Fruit fly (Drosophila melanogaster) whole organism, prepupa: Measurements from ENCODE around the gene CG8833.

Experiments used
- Blimp-1 ChIP-seq: fragments of 200-800 bp; sonication (Bioruptor generic); optimal IDR thresholded peaks from 3 replicates; lab custom pipeline; 2017; ENCODE audit warnings: missing biosample characterization, missing genetic modification characterization, mild to moderate bottlenecking, moderate library complexity, missing genetic modification reagents
- CG10669 ChIP-seq: fragments of 200-800 bp; sonication (Bioruptor generic); optimal IDR thresholded peaks from 3 replicates; lab custom pipeline; 2018; ENCODE audit warnings: missing biosample characterization, mild to moderate bottlenecking, missing genetic modification characterization, moderate library complexity
- CG11762 ChIP-seq: fragments of 200-800 bp; sonication (Bioruptor generic); optimal IDR thresholded peaks from 3 replicates; lab custom pipeline; 2016; ENCODE audit warnings: missing biosample characterization, missing genetic modification characterization; ENCODE audit not compliant: insufficient read depth
- CG11902 ChIP-seq: fragments of 200-800 bp; sonication (Bioruptor generic); optimal IDR thresholded peaks from 3 replicates; lab custom pipeline; 2016; ENCODE audit warnings: missing biosample characterization, missing genetic modification characterization
- CG1621 ChIP-seq: fragments of 200-800 bp; sonication (Bioruptor generic); optimal IDR thresholded peaks from 3 replicates; lab custom pipeline; 2018; ENCODE audit warnings: missing biosample characterization, mild to moderate bottlenecking, missing genetic modification characterization
- CG16779 ChIP-seq: fragments of 200-800 bp; sonication (Bioruptor generic); optimal IDR thresholded peaks from 3 replicates; lab custom pipeline; 2017; ENCODE audit warnings: missing biosample characterization, mild to moderate bottlenecking, missing genetic modification characterization
- CG3032 ChIP-seq: fragments of 200-800 bp; optimal IDR thresholded peaks from 2 replicates; lab custom pipeline; 2019; ENCODE audit warnings: missing biosample characterization, mild to moderate bottlenecking, missing genetic modification characterization, moderate library complexity
- CG32006 ChIP-seq: fragments of 200-800 bp; sonication (Bioruptor generic); optimal IDR thresholded peaks from 3 replicates; lab custom pipeline; 2017; ENCODE audit warnings: missing biosample characterization, mild to moderate bottlenecking, missing genetic modification characterization
- CG34406 ChIP-seq: fragments of 200-800 bp; sonication (Bioruptor generic); optimal IDR thresholded peaks from 3 replicates; lab custom pipeline; 2016; ENCODE audit warnings: missing biosample characterization, missing genetic modification characterization
- CG3919 ChIP-seq: fragments of 200-800 bp; sonication (Bioruptor generic); optimal IDR thresholded peaks from 3 replicates; lab custom pipeline; 2016; ENCODE audit warnings: missing biosample characterization, missing genetic modification characterization
- CG6163 ChIP-seq: fragments of 200-800 bp; sonication (Bioruptor generic); IDR thresholded peaks from 3 replicates; pipeline ENCODE4 v1.3.6; 2022; ENCODE audit warnings: missing biosample characterization, missing genetic modification characterization
- CG6276 ChIP-seq: fragments of 200-800 bp; sonication (Bioruptor generic); optimal IDR thresholded peaks from 2 replicates; lab custom pipeline; 2017; ENCODE audit warnings: missing biosample characterization, mild to moderate bottlenecking, missing genetic modification characterization
- CG8319 ChIP-seq: fragments of 200-800 bp; sonication (Bioruptor generic); optimal IDR thresholded peaks from 3 replicates; lab custom pipeline; 2016; ENCODE audit warnings: missing biosample characterization, missing genetic modification characterization
- CG8632 ChIP-seq: fragments of 200-800 bp; sonication (Bioruptor generic); optimal IDR thresholded peaks from 3 replicates; lab custom pipeline; 2016; ENCODE audit warnings: missing biosample characterization, missing genetic modification characterization
- CG9139 ChIP-seq: fragments of 200-800 bp; sonication (Bioruptor generic); optimal IDR thresholded peaks from 3 replicates; lab custom pipeline; 2017; ENCODE audit warnings: missing biosample characterization, mild to moderate bottlenecking, missing genetic modification characterization
- Eip75B ChIP-seq: fragments of 200-800 bp; sonication (Bioruptor generic); optimal IDR thresholded peaks from 3 replicates; lab custom pipeline; 2016; ENCODE audit warnings: missing biosample characterization, missing genetic modification characterization
- Eip78C ChIP-seq: fragments of 200-800 bp; sonication (Bioruptor generic); peaks from one replicate; lab custom pipeline; 2016; ENCODE audit warnings: missing biosample characterization, missing genetic modification characterization
- Ets21C ChIP-seq: fragments of 200-800 bp; sonication (Bioruptor generic); optimal IDR thresholded peaks from 3 replicates; lab custom pipeline; 2016; ENCODE audit warnings: missing biosample characterization, missing genetic modification characterization
- Ets96B ChIP-seq: fragments of 200-800 bp; optimal IDR thresholded peaks from 2 replicates; lab custom pipeline; 2019; ENCODE audit warnings: missing biosample characterization, mild to moderate bottlenecking, missing genetic modification characterization, moderate library complexity
- Gug ChIP-seq: fragments of 200-800 bp; sonication (Bioruptor generic); IDR thresholded peaks from 2 replicates; pipeline ENCODE4 v1.3.6; 2022; ENCODE audit warnings: missing biosample characterization, missing genetic modification characterization
- Hr38 ChIP-seq: sonication (Bioruptor generic); optimal IDR thresholded peaks from 2 replicates; lab custom pipeline; 2016; ENCODE audit warnings: missing biosample characterization, missing genetic modification characterization
- Hr39 ChIP-seq: fragments of 200-800 bp; sonication (Bioruptor generic); optimal IDR thresholded peaks from 2 replicates; lab custom pipeline; 2016; ENCODE audit warnings: missing biosample characterization, missing genetic modification characterization
- Hr4 ChIP-seq: fragments of 200-800 bp; sonication (Bioruptor generic); optimal IDR thresholded peaks from 3 replicates; lab custom pipeline; 2016; ENCODE audit warnings: missing biosample characterization, missing genetic modification characterization
- Met ChIP-seq: fragments of 200-800 bp; sonication (Bioruptor generic); optimal IDR thresholded peaks from 3 replicates; lab custom pipeline; 2016; ENCODE audit warnings: missing biosample characterization, missing genetic modification characterization
- OdsH ChIP-seq: fragments of 200-800 bp; sonication (Bioruptor generic); optimal IDR thresholded peaks from 3 replicates; lab custom pipeline; 2016; ENCODE audit warnings: missing biosample characterization, missing genetic modification characterization
- Smox ChIP-seq: fragments of 200-800 bp; sonication (Bioruptor generic); optimal IDR thresholded peaks from 3 replicates; lab custom pipeline; 2016; ENCODE audit warnings: missing biosample characterization, missing genetic modification characterization
- Sox102F ChIP-seq: fragments of 200-800 bp; sonication (Bioruptor generic); optimal IDR thresholded peaks from 2 replicates; lab custom pipeline; 2016; ENCODE audit warnings: missing biosample characterization, mild to moderate bottlenecking, missing genetic modification characterization
- Sox14 ChIP-seq: fragments of 200-800 bp; sonication (Bioruptor generic); optimal IDR thresholded peaks from 3 replicates; lab custom pipeline; 2016; ENCODE audit warnings: missing biosample characterization, missing genetic modification characterization
- Sox15 ChIP-seq: fragments of 200-800 bp; sonication (Bioruptor generic); optimal IDR thresholded peaks from 3 replicates; lab custom pipeline; 2016; ENCODE audit warnings: missing biosample characterization, missing genetic modification characterization
- achi ChIP-seq: fragments of 200-800 bp; sonication (Bioruptor generic); optimal IDR thresholded peaks from 3 replicates; lab custom pipeline; 2016; ENCODE audit warnings: missing biosample characterization, missing genetic modification characterization
- acj6 ChIP-seq: fragments of 200-800 bp; sonication (Bioruptor generic); optimal IDR thresholded peaks from 3 replicates; lab custom pipeline; 2016; ENCODE audit warnings: missing biosample characterization, missing genetic modification characterization
- dac ChIP-seq: fragments of 200-800 bp; sonication (Bioruptor generic); optimal IDR thresholded peaks from 2 replicates; lab custom pipeline; 2017; ENCODE audit warnings: missing biosample characterization, mild to moderate bottlenecking, missing genetic modification characterization
- dsx ChIP-seq: fragments of 200-800 bp; optimal IDR thresholded peaks from 3 replicates; lab custom pipeline; 2019; ENCODE audit warnings: missing biosample characterization, mild to moderate bottlenecking, missing genetic modification characterization, moderate library complexity; ENCODE audit not compliant: poor library complexity, severe bottlenecking
- eg ChIP-seq: fragments of 200-800 bp; sonication (Bioruptor generic); IDR thresholded peaks from 3 replicates; pipeline ENCODE4 v1.3.6; 2022; ENCODE audit warnings: missing biosample characterization, missing genetic modification characterization
- esn ChIP-seq: fragments of 200-800 bp; sonication (Bioruptor generic); optimal IDR thresholded peaks from 2 replicates; lab custom pipeline; 2016; ENCODE audit warnings: missing biosample characterization, mild to moderate bottlenecking, missing genetic modification characterization, moderate library complexity
- fd59A ChIP-seq: fragments of 200-800 bp; sonication (Bioruptor generic); optimal IDR thresholded peaks from 2 replicates; lab custom pipeline; 2017; ENCODE audit warnings: missing biosample characterization, mild to moderate bottlenecking, missing genetic modification characterization, missing genetic modification reagents
- fd85E ChIP-seq: fragments of 200-800 bp; sonication (Bioruptor generic); optimal IDR thresholded peaks from 3 replicates; lab custom pipeline; 2016; ENCODE audit warnings: missing biosample characterization, missing genetic modification characterization
- fkh ChIP-seq: fragments of 200-800 bp; sonication (Bioruptor generic); optimal IDR thresholded peaks from 3 replicates; lab custom pipeline; 2017; ENCODE audit warnings: missing biosample characterization, mild to moderate bottlenecking, missing genetic modification characterization, moderate library complexity
- lz ChIP-seq: fragments of 200-800 bp; sonication (Bioruptor generic); optimal IDR thresholded peaks from 3 replicates; lab custom pipeline; 2016; ENCODE audit warnings: missing biosample characterization, missing genetic modification characterization
- net ChIP-seq: fragments of 200-800 bp; sonication (Bioruptor generic); optimal IDR thresholded peaks from 3 replicates; lab custom pipeline; 2016; ENCODE audit warnings: missing biosample characterization, missing genetic modification characterization
- salr ChIP-seq, 2 experiments: fragments of 200-800 bp; sonication (Bioruptor generic); optimal IDR thresholded peaks; 3 replicates each; lab custom pipeline; 2016 to 2018; ENCODE audit warnings: missing biosample characterization in 2 of 2, missing genetic modification characterization in 2 of 2, mild to moderate bottlenecking in 1 of 2
- spab ChIP-seq: fragments of 200-800 bp; sonication (Bioruptor generic); optimal IDR thresholded peaks from 2 replicates; lab custom pipeline; 2017; ENCODE audit warnings: missing biosample characterization, mild to moderate bottlenecking, missing genetic modification characterization, missing genetic modification reagents
- ss ChIP-seq, 2 experiments: fragments of 200-800 bp; sonication (Bioruptor generic); optimal IDR thresholded peaks; 2 replicates in 1 of 2; 3 replicates in 1 of 2; lab custom pipeline; 2017 to 2018; ENCODE audit warnings: mild to moderate bottlenecking in 2 of 2, missing biosample characterization in 2 of 2, missing genetic modification characterization in 2 of 2, moderate library complexity in 1 of 2
- svp ChIP-seq: fragments of 200-800 bp; sonication (Bioruptor generic); peaks from one replicate; lab custom pipeline; 2016; ENCODE audit warnings: missing biosample characterization, missing genetic modification characterization
- topi ChIP-seq: fragments of 200-800 bp; sonication (Bioruptor generic); optimal IDR thresholded peaks from 3 replicates; lab custom pipeline; 2016; ENCODE audit warnings: missing biosample characterization, missing genetic modification characterization
- vri ChIP-seq: fragments of 200-800 bp; sonication (Bioruptor generic); optimal IDR thresholded peaks from 3 replicates; lab custom pipeline; 2016; ENCODE audit warnings: missing biosample characterization, mild to moderate bottlenecking, missing genetic modification characterization

The CG8833 gene

dm6 chr3L:13911649-13912260 is 17.0 kb downstream of the CG8833 start (continued):
- TF ChIP-seq Sox14 (no peak), acj6 (peak; percentile 15), dac (GFP tag; lab: Kevin White, UChicago) (no peak), CG6276 (peak; percentile 46), fkh (GFP tag; lab: Kevin White, UChicago) (no peak), net (GFP tag; lab: Kevin White, UChicago) (no peak), CG9139 (GFP tag; lab: Kevin White, UChicago) (no peak), salr (GFP tag; optimal IDR thresholded peaks at IDR 0.05; lab: Kevin White, UChicago) (peak in 1 of 2 experiments; percentile 35), ss (GFP tag; optimal IDR thresholded peaks at IDR 0.05; lab: Kevin White, UChicago) (no peak), eg (GFP tag; lab: Robert Waterston, UW) (peak; percentile 48; the same call in 2 of the 3 replicates), topi (no peak), CG6163 (GFP tag; lab: Robert Waterston, UW) (no peak), Hr39 (no peak), Blimp-1 (no peak), vri (GFP tag; lab: Kevin White, UChicago) (no peak), Smox (GFP tag; lab: Kevin White, UChicago) (no peak), CG8632 (GFP tag; lab: Kevin White, UChicago) (no peak), achi (GFP tag; lab: Kevin White, UChicago) (peak; percentile 37), CG10669 (GFP tag; lab: Kevin White, UChicago) (no peak), CG32006 (GFP tag; lab: Kevin White, UChicago) (peak; percentile 76), fd85E (GFP tag; lab: Kevin White, UChicago) (no peak), Hr4 (GFP tag; lab: Kevin White, UChicago) (peak; percentile 36), CG3032 (tag; lab: Kevin White, UChicago) (no peak), CG1621 (no peak), Ets21C (GFP tag; lab: Kevin White, UChicago) (no peak)

DNA sequence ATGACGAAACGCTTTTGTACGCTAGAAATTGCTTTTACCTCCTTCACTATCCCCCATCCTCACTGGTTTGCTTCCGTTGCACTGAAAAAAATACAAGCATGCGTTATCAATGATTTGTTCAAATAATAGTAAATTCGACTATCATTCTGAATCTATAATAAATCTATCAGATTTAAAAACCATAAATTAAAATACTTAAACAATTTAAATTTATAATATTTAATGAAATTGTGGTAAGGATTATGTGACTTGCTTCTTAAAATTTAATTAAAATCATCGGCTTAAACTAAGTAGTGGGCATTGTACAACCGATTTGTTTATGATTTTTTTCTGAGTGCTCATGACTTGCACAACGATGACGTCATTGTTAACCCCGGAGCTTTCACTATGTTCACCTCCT is 23.3 kb downstream of the CG8833 start:
- TF ChIP-seq Smox (GFP tag; lab: Kevin White, UChicago) (no peak), Gug (GFP tag; lab: Robert Waterston, UW) (no peak), CG8632 (GFP tag; lab: Kevin White, UChicago) (no peak), CG3919 (no peak), topi (no peak), CG1621 (no peak), Hr39 (no peak), vri (GFP tag; lab: Kevin White, UChicago) (no peak), achi (GFP tag; lab: Kevin White, UChicago) (peak; percentile 13), esn (GFP tag; lab: Kevin White, UChicago) (no peak), ss (GFP tag; optimal IDR thresholded peaks at IDR 0.05; lab: Kevin White, UChicago) (no peak), Sox102F (GFP tag; lab: Kevin White, UChicago) (no peak), svp (GFP tag; lab: Kevin White, UChicago) (no peak), Eip75B (no peak), CG32006 (GFP tag; lab: Kevin White, UChicago) (peak; percentile 59), dsx (GFP tag; lab: Kevin White, UChicago) (no peak), Blimp-1 (no peak), Eip78C (GFP tag; lab: Kevin White, UChicago) (peak; percentile 15), eg (GFP tag; lab: Robert Waterston, UW) (peak; percentile 45; the same call in 2 of the 3 replicates), fd85E (GFP tag; lab: Kevin White, UChicago) (no peak), OdsH (GFP tag; lab: Kevin White, UChicago) (peak; percentile 2), Hr38 (GFP tag; lab: Kevin White, UChicago) (no peak), CG6163 (GFP tag; lab: Robert Waterston, UW) (no peak), Sox14 (no peak), Met (GFP tag; lab: Kevin White, UChicago) (no peak), fkh (GFP tag; lab: Kevin White, UChicago) (no peak), CG16779 (no peak), CG6276 (peak; percentile 38), CG8319 (GFP tag; lab: Kevin White, UChicago) (no peak), Ets96B (peak; percentile 18), CG11902 (GFP tag; lab: Kevin White, UChicago) (no peak), fd59A (GFP tag; lab: Kevin White, UChicago) (no peak), spab (GFP tag; lab: Kevin White, UChicago) (no peak), CG34406 (GFP tag; lab: Kevin White, UChicago) (no peak), Sox15 (no peak), net (GFP tag; lab: Kevin White, UChicago) (no peak), lz (GFP tag; lab: Kevin White, UChicago) (no peak), CG3032 (tag; lab: Kevin White, UChicago) (no peak), Hr4 (GFP tag; lab: Kevin White, UChicago) (peak; percentile 19), acj6 (no peak), CG11762 (GFP tag; lab: Kevin White, UChicago) (no peak)
